Worm (Caenorhabditis elegans): Measurements from ENCODE around the gene dpr-1.

The dpr-1 gene

DNA sequence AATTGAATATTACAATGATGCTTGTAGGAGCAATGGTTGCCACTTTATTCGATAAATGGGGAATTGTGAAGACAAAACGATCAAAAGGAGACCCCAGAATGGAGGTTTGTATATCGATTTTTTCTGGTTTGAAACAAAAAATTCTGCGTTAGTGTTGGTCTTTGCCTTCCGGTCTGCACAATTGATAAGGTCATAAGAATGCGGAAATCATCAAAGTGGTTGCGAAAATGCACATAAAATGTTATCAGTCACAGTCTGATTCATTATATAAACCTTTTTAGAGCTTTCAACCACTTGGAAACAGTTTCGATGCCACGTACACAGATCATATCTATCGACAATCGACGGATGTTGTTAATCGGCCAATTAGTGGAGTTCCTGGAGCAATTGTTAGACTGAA lies 48.4 kb downstream of the dpr-1 start:
- no peak for TF ChIP-seq snpc-4 (tag; optimal IDR thresholded peaks at IDR 0.05)
- TF ChIP-seq ceh-43 (GFP tag; optimal IDR thresholded peaks at IDR 0.05), result no peak
- TF ChIP-seq mep-1 (tag; optimal IDR thresholded peaks at IDR 0.05), result no peak
- TF ChIP-seq sptf-1 (tag; optimal IDR thresholded peaks at IDR 0.05), result no peak
- TF ChIP-seq zip-8 (tag; optimal IDR thresholded peaks at IDR 0.05), result no peak
- no peak for TF ChIP-seq unc-39 (tag; optimal IDR thresholded peaks at IDR 0.05)
- no peak for TF ChIP-seq lsy-2 (tag; optimal IDR thresholded peaks at IDR 0.05)
- TF ChIP-seq ceh-39 (tag; optimal IDR thresholded peaks at IDR 0.05), result no peak
- TF ChIP-seq ztf-11 (tag; optimal IDR thresholded peaks at IDR 0.05), result no peak
- TF ChIP-seq nhr-12 (tag; optimal IDR thresholded peaks at IDR 0.05), result no peak
- TF ChIP-seq tbx-8 (GFP tag; optimal IDR thresholded peaks at IDR 0.05), result no peak
- TF ChIP-seq lin-13 (tag; optimal IDR thresholded peaks at IDR 0.05), result no peak
- no peak for TF ChIP-seq unc-120 (tag; optimal IDR thresholded peaks at IDR 0.05; ENCODE audit: poor library complexity, severe bottlenecking)
- no peak for TF ChIP-seq hlh-1 (tag; optimal IDR thresholded peaks at IDR 0.05)
- TF ChIP-seq pha-4 (tag; optimal IDR thresholded peaks at IDR 0.05), result no peak
- TF ChIP-seq bed-3 (GFP tag; optimal IDR thresholded peaks at IDR 0.05), result no peak
- TF ChIP-seq nhr-76 (tag; optimal IDR thresholded peaks at IDR 0.05), result no peak
- TF ChIP-seq mls-2 (tag; optimal IDR thresholded peaks at IDR 0.05), result no peak
- no peak for TF ChIP-seq elt-3 (tag; optimal IDR thresholded peaks at IDR 0.05)
- no peak for TF ChIP-seq ces-1 (GFP tag; optimal IDR thresholded peaks at IDR 0.05)

DNA sequence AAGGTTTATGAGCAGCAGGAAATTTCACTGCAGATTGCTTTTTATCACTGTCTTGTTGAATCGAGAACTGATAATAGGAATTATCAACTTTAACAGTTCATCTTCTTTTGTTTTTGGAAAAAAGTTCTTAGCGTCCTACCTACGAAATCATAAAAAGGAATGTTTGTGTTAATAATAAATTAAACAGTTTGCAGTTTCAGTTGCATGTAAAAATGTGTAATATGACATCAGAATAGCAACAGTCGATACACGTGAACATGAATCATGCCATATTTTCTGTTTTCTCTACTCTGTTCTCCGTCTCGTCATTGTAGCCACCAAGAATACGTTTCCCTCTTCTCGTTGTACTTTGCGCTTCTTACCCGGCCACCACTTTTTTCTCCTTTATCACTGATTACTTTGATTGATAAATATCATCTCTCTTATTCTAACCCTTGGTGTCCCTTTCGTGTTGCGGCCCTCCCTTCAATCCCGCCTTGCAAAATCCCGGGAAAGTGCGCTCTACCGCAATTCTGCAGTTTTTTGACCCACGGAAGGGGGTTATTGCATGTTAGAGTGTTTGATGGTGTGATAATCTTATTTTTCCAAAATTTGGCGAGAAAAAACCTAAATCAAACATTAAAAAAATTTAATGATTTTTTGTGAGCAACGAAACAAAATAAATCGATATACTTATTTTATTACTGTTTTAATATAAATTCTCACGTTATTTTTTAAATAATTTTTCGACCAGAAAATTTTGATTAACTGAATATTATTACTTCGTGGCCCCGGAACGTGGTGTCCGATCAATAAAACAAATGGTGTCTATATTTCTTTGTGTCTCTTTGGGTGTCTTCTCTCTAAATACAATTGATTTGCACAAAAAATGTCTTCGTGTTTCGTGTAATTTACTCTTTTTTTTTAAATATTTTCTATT lies 49.3 kb downstream of the dpr-1 start, which contains the start of gene sptl-3:
sptl-3 (plus strand) TSS at position 869 of the 919 bp plus-strand sequence.
- no peak for TF ChIP-seq ceh-39 (tag; optimal IDR thresholded peaks at IDR 0.05)
- TF ChIP-seq mab-5 (tag; optimal IDR thresholded peaks at IDR 0.05), result no peak
- no peak for TF ChIP-seq zip-8 (tag; optimal IDR thresholded peaks at IDR 0.05)
- no peak for TF ChIP-seq sem-2 (GFP tag; optimal IDR thresholded peaks at IDR 0.05)
- no peak for TF ChIP-seq blmp-1 (tag; optimal IDR thresholded peaks at IDR 0.05)
- no peak for TF ChIP-seq snpc-4 (tag; optimal IDR thresholded peaks at IDR 0.05)
- peak; percentile 14 for TF ChIP-seq mep-1 (tag; optimal IDR thresholded peaks at IDR 0.05)
- TF ChIP-seq ztf-11 (tag; optimal IDR thresholded peaks at IDR 0.05), result no peak
- TF ChIP-seq pha-4 (tag; optimal IDR thresholded peaks at IDR 0.05), result no peak
- TF ChIP-seq mls-2 (tag; optimal IDR thresholded peaks at IDR 0.05), result no peak
- TF ChIP-seq nhr-2 (tag; optimal IDR thresholded peaks at IDR 0.05), result no peak
- TF ChIP-seq unc-62 (GFP tag; optimal IDR thresholded peaks at IDR 0.05), result peak; percentile 17
- TF ChIP-seq unc-120 (tag; optimal IDR thresholded peaks at IDR 0.05; ENCODE audit: poor library complexity, severe bottlenecking), result peak; percentile 7
- TF ChIP-seq lsy-2 (tag; optimal IDR thresholded peaks at IDR 0.05), result no peak
- TF ChIP-seq flh-1 (GFP tag; optimal IDR thresholded peaks at IDR 0.05), result no peak
- no peak for TF ChIP-seq cnd-1 (tag; optimal IDR thresholded peaks at IDR 0.05)
- TF ChIP-seq sptf-1 (tag; optimal IDR thresholded peaks at IDR 0.05), result no peak
- TF ChIP-seq M03D4.4 (tag; optimal IDR thresholded peaks at IDR 0.05), result no peak
- no peak for TF ChIP-seq ces-1 (GFP tag; optimal IDR thresholded peaks at IDR 0.05)
- no peak for TF ChIP-seq tbx-8 (GFP tag; optimal IDR thresholded peaks at IDR 0.05)

DNA sequence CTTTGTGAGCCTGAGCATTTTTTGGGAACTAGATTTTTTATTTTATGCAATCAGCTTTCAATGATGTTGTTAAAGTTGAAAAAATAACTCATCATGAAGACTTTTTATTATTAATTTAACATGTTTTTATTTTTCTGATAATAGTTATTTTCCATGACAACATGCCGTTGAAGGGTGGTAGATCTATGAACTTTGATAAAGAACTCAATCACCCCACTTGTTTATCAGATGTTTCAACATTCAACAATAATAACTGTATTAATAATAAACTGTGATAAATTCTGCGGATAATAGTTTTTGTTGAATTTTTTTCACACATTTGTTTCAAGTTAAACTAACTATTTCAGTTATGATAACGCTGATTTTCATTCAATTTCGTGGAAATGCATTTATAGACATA lies 50.5 kb downstream of the dpr-1 start:
- TF ChIP-seq lsy-2 (tag; optimal IDR thresholded peaks at IDR 0.05), result no peak
- TF ChIP-seq sem-2 (GFP tag; optimal IDR thresholded peaks at IDR 0.05), result no peak
- TF ChIP-seq M03D4.4 (tag; optimal IDR thresholded peaks at IDR 0.05), result no peak
- no peak for TF ChIP-seq elt-1 (tag; optimal IDR thresholded peaks at IDR 0.05; ENCODE audit: borderline replicate concordance, insufficient read depth)
- TF ChIP-seq mep-1 (tag; optimal IDR thresholded peaks at IDR 0.05), result no peak
- no peak for TF ChIP-seq pha-4 (tag; optimal IDR thresholded peaks at IDR 0.05)
- no peak for TF ChIP-seq lin-32 (GFP tag; optimal IDR thresholded peaks at IDR 0.05)
- TF ChIP-seq ztf-11 (tag; optimal IDR thresholded peaks at IDR 0.05), result no peak
- no peak for TF ChIP-seq elt-3 (tag; optimal IDR thresholded peaks at IDR 0.05)
- TF ChIP-seq lin-13 (tag; optimal IDR thresholded peaks at IDR 0.05), result no peak
- no peak for TF ChIP-seq sptf-1 (tag; optimal IDR thresholded peaks at IDR 0.05)
- TF ChIP-seq flh-1 (GFP tag; optimal IDR thresholded peaks at IDR 0.05), result no peak
- TF ChIP-seq hlh-1 (tag; optimal IDR thresholded peaks at IDR 0.05), result no peak
- no peak for TF ChIP-seq mab-5 (tag; optimal IDR thresholded peaks at IDR 0.05)
- TF ChIP-seq drap-1 (GFP tag; optimal IDR thresholded peaks at IDR 0.05), result no peak
- TF ChIP-seq bed-3 (GFP tag; optimal IDR thresholded peaks at IDR 0.05), result no peak

DNA sequence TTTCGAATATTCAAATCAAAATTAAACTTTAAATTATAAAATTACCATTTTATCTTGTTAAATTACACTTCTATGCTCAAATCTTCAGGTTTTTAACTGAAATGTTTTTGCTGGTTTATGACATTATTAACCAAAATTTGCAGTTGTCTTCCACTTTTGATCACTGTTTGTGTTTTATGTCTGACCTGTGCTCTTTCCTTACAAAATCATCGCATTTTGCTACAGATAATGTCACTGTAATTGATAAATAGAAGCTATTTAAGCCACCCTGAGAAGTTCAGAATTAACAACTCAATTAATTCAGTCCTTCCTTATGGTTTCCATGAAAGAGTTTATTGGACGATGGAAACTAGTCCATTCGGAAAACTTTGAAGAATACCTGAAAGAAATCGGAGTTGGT lies 51.5 kb downstream of the dpr-1 start, which contains the start of gene lbp-8:
lbp-8 (plus strand) TSS at position 301 of the 400 bp plus-strand sequence.
- no peak for TF ChIP-seq sptf-1 (tag; optimal IDR thresholded peaks at IDR 0.05)
- TF ChIP-seq bed-3 (GFP tag; optimal IDR thresholded peaks at IDR 0.05), result no peak
- no peak for TF ChIP-seq lin-13 (tag; optimal IDR thresholded peaks at IDR 0.05)
- no peak for TF ChIP-seq ceh-39 (tag; optimal IDR thresholded peaks at IDR 0.05)
- TF ChIP-seq ceh-83 (GFP tag; optimal IDR thresholded peaks at IDR 0.05), result no peak
- TF ChIP-seq pha-4 (tag; optimal IDR thresholded peaks at IDR 0.05), result no peak
- TF ChIP-seq ceh-43 (GFP tag; optimal IDR thresholded peaks at IDR 0.05), result no peak
- TF ChIP-seq mab-5 (tag; optimal IDR thresholded peaks at IDR 0.05), result no peak
- no peak for TF ChIP-seq flh-1 (GFP tag; optimal IDR thresholded peaks at IDR 0.05)
- no peak for TF ChIP-seq cnd-1 (tag; optimal IDR thresholded peaks at IDR 0.05)
- TF ChIP-seq unc-62 (GFP tag; optimal IDR thresholded peaks at IDR 0.05), result no peak
